In the genomic region with DNA sequence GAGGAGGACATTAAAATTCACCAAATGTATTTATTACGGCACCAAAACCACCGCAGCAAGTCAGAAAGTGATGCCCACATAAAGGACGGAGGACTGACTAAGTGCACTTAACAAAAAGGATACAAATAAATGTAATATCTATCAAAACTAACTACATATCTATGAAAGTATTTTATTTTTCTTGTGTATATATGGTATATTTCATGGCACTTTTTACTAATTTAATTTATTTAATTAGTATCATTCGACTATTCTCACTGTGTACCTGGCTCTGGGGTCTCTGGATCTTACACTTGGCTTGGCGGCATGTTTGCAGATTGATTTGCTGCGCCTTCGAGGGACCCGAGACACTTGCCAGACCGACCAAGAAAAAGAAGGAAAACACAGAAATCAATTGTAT, we compare ENCODE assay signal across 2 fruit fly cellular contexts.
TF ChIP-seq lines count a peak whose summit lies in the region.

No protein-coding gene starts in this region.

TF ChIP-seq in whole organism, prepupa, 60 proteins besides CTCF, POLR2A, EP300 and RAD21 (continued from another document):
- TF ChIP-seq Sox14 (GFP tag; optimal IDR thresholded peaks at IDR 0.05; lab: Kevin White, UChicago) = peak; percentile 76
- peak; percentile 64 for TF ChIP-seq CG31627 (GFP tag; optimal IDR thresholded peaks at IDR 0.05; lab: Kevin White, UChicago)
- TF ChIP-seq dac (GFP tag; optimal IDR thresholded peaks at IDR 0.05; lab: Kevin White, UChicago) = no peak
- peak; percentile 48 for TF ChIP-seq Ets21C (GFP tag; optimal IDR thresholded peaks at IDR 0.05; lab: Kevin White, UChicago)
- TF ChIP-seq Hr4 (GFP tag; optimal IDR thresholded peaks at IDR 0.05; lab: Kevin White, UChicago) = peak; percentile 9
- TF ChIP-seq CG32006 (GFP tag; optimal IDR thresholded peaks at IDR 0.05; lab: Kevin White, UChicago) = peak; percentile 11
- TF ChIP-seq CG16779 (tag; optimal IDR thresholded peaks at IDR 0.05; lab: Kevin White, UChicago) = no peak
- peak; percentile 96 for TF ChIP-seq svp (GFP tag; lab: Kevin White, UChicago)
- TF ChIP-seq CG8632 (GFP tag; optimal IDR thresholded peaks at IDR 0.05; lab: Kevin White, UChicago) = peak; percentile 70
- no peak for TF ChIP-seq CG4318 (GFP tag; optimal IDR thresholded peaks at IDR 0.05; lab: Kevin White, UChicago)
- TF ChIP-seq esn (GFP tag; optimal IDR thresholded peaks at IDR 0.05; lab: Kevin White, UChicago) = peak; percentile 93
- TF ChIP-seq eg (GFP tag; IDR thresholded peaks at IDR 0.05; lab: Robert Waterston, UW) = no peak
- peak; percentile 76 for TF ChIP-seq achi (GFP tag; optimal IDR thresholded peaks at IDR 0.05; lab: Kevin White, UChicago)
- TF ChIP-seq CG1621 (tag; optimal IDR thresholded peaks at IDR 0.05; lab: Kevin White, UChicago) = peak; percentile 64
- no peak for TF ChIP-seq fd85E (GFP tag; optimal IDR thresholded peaks at IDR 0.05; lab: Kevin White, UChicago)
- peak; percentile 16 for TF ChIP-seq net (GFP tag; optimal IDR thresholded peaks at IDR 0.05; lab: Kevin White, UChicago)
- TF ChIP-seq CG6808 (GFP tag; optimal IDR thresholded peaks at IDR 0.05; lab: Kevin White, UChicago) = peak; percentile 75
- TF ChIP-seq acj6 (GFP tag; optimal IDR thresholded peaks at IDR 0.05; lab: Kevin White, UChicago) = peak; percentile 73
- peak; percentile 88 for TF ChIP-seq Sox102F (GFP tag; optimal IDR thresholded peaks at IDR 0.05; lab: Kevin White, UChicago)
- TF ChIP-seq lz (GFP tag; optimal IDR thresholded peaks at IDR 0.05; lab: Kevin White, UChicago) = peak; percentile 78
- TF ChIP-seq CG6276 (GFP tag; optimal IDR thresholded peaks at IDR 0.05; lab: Kevin White, UChicago) = no peak
- peak; percentile 49; the same call in 1 of the 3 replicates for TF ChIP-seq CG8119 (GFP tag; IDR thresholded peaks at IDR 0.05; lab: Robert Waterston, UW)
- peak; percentile 8 for TF ChIP-seq Sox15 (GFP tag; optimal IDR thresholded peaks at IDR 0.05; lab: Kevin White, UChicago)
- peak; percentile 80 for TF ChIP-seq dsx (GFP tag; optimal IDR thresholded peaks at IDR 0.05; lab: Kevin White, UChicago; ENCODE audit: poor library complexity, severe bottlenecking)
- TF ChIP-seq fd59A (GFP tag; optimal IDR thresholded peaks at IDR 0.05; lab: Kevin White, UChicago) = peak; percentile 61
- peak in 1 of 2 experiments; percentile 39 for TF ChIP-seq salr (GFP tag; optimal IDR thresholded peaks at IDR 0.05; lab: Kevin White, UChicago)
- TF ChIP-seq CG11902 (GFP tag; optimal IDR thresholded peaks at IDR 0.05; lab: Kevin White, UChicago) = peak; percentile 24
- peak; percentile 79 for TF ChIP-seq cyc (GFP tag; optimal IDR thresholded peaks at IDR 0.05; lab: Kevin White, UChicago)
- TF ChIP-seq Eip75B (GFP tag; optimal IDR thresholded peaks at IDR 0.05; lab: Kevin White, UChicago) = peak; percentile 73
- TF ChIP-seq CG3919 (GFP tag; optimal IDR thresholded peaks at IDR 0.05; lab: Kevin White, UChicago) = peak; percentile 70
- TF ChIP-seq OdsH (GFP tag; optimal IDR thresholded peaks at IDR 0.05; lab: Kevin White, UChicago) = peak; percentile 62
- peak; percentile 59 for TF ChIP-seq Eip93F (GFP tag; optimal IDR thresholded peaks at IDR 0.05; lab: Kevin White, UChicago)
- peak; percentile 82 for TF ChIP-seq vri (GFP tag; optimal IDR thresholded peaks at IDR 0.05; lab: Kevin White, UChicago)
- TF ChIP-seq CG34406 (GFP tag; optimal IDR thresholded peaks at IDR 0.05; lab: Kevin White, UChicago) = peak; percentile 77
- TF ChIP-seq fkh (GFP tag; optimal IDR thresholded peaks at IDR 0.05; lab: Kevin White, UChicago) = no peak
- peak; percentile 83 for TF ChIP-seq Smox (GFP tag; optimal IDR thresholded peaks at IDR 0.05; lab: Kevin White, UChicago)
- TF ChIP-seq Eip78C (GFP tag; lab: Kevin White, UChicago) = peak; percentile 90

TF ChIP-seq in whole organism, wandering third instar larva, 38 proteins besides CTCF, POLR2A, EP300 and RAD21 (continued from another document):
- TF ChIP-seq sage (GFP tag; optimal IDR thresholded peaks at IDR 0.05; lab: Kevin White, UChicago) (peak; percentile 63), GATAd (GFP tag; optimal IDR thresholded peaks at IDR 0.05; lab: Kevin White, UChicago) (no peak), dsf (GFP tag; optimal IDR thresholded peaks at IDR 0.05; lab: Kevin White, UChicago; ENCODE audit: borderline replicate concordance) (peak; percentile 43), Dif (GFP tag; optimal IDR thresholded peaks at IDR 0.05; lab: Kevin White, UChicago; ENCODE audit: partially characterized antibody) (no peak), Hr83 (GFP tag; optimal IDR thresholded peaks at IDR 0.05; lab: Kevin White, UChicago; ENCODE audit: poor library complexity, severe bottlenecking) (no peak), tai (GFP tag; optimal IDR thresholded peaks at IDR 0.05; lab: Kevin White, UChicago) (peak; percentile 73), OdsH (GFP tag; optimal IDR thresholded peaks at IDR 0.05; lab: Kevin White, UChicago) (peak; percentile 92)
TF ChIP-seq in whole organism, wandering third instar larva: peak in this region for 21.
